Fruit fly (Drosophila melanogaster) S2 (cell line): ENCODE measurements around the gene Sap47.

Experiments used
- CG8478 ChIP-seq: fragments of >200 bp; optimal IDR thresholded peaks from 2 replicates; lab custom pipeline; 2018
- CTCF ChIP-seq, 2 experiments: fragments of >200 bp; optimal IDR thresholded peaks; 2 replicates each; lab custom pipeline; 2018

- TF ChIP-seq CG8478 (lab: Kevin White, UChicago) (no peak), CTCF (optimal IDR thresholded peaks at IDR 0.05; lab: Kevin White, UChicago) (peak in 1 of 2 experiments; percentile 13)
Observed at dm6 chr3R:15972298-15972978, 37.5 kb downstream of the Sap47 start, which contains the start of gene mor.
